Worm (Caenorhabditis elegans) whole organism, late embryonic: ENCODE data around the gene C09G9.8.
A peak's percentile ranks its signal among the peaks of the same experiment; 100 is the strongest.

Experiments
- pax-1 ChIP-seq: fragments of 150-350 bp; optimal IDR thresholded peaks from 2 replicates; lab custom pipeline; 2014; ENCODE audit warnings: missing biosample characterization, missing genetic modification characterization
- rnt-1 ChIP-seq: sonication (generic microtip); optimal IDR thresholded peaks from 2 replicates; lab custom pipeline; 2016; ENCODE audit warnings: missing genetic modification characterization, missing compliant biosample characterization
- sdc-2 ChIP-seq: sonication (generic microtip); optimal IDR thresholded peaks from 2 replicates; lab custom pipeline; 2016; ENCODE audit warnings: missing genotype, missing genetic modification characterization, missing compliant biosample characterization
- ttx-3 ChIP-seq: sonication (generic microtip); optimal IDR thresholded peaks from 2 replicates; lab custom pipeline; 2016; ENCODE audit warnings: missing genetic modification reagents, missing genetic modification characterization, missing compliant biosample characterization
- zip-5 ChIP-seq: sonication (generic microtip); optimal IDR thresholded peaks from 2 replicates; lab custom pipeline; 2016; ENCODE audit warnings: missing genetic modification characterization, missing compliant biosample characterization

DNA sequence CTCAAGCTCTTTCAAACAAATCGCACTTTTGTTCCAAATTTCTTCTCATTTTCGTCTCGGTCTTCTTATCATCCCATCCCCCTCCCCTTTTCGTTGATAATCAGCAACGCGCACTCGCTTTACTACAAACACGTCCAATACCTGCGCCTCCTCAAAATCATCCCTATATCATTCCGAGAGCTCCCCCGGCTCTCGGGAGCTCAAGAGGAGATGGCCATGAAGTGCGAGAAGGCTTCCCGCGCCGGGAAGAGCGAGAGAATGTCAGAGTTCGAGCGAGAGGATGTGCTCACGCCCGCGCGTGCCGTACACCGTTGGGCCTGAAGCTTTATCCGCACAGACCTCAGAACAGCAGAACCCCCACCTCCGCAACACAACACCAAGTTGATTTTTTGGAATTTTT is 30.5 kb upstream of the C09G9.8 start:
- TF ChIP-seq pax-1 (tag; lab: Kevin White, UChicago) = no peak
- TF ChIP-seq zip-5 = no peak
- no peak for TF ChIP-seq ttx-3
- TF ChIP-seq sdc-2 (tag; lab: Kevin White, UChicago) = no peak
- TF ChIP-seq rnt-1 (tag; lab: Kevin White, UChicago) = peak; percentile 5
